Worm (Caenorhabditis elegans) whole organism, young adult: ENCODE data around the gene ZK688.4.
A peak's percentile ranks its signal among the peaks of the same experiment; 100 is the strongest.

Experiments
- B0035.1 ChIP-seq: sonication (generic microtip); optimal IDR thresholded peaks from 2 replicates; lab custom pipeline; 2016; ENCODE audit warnings: missing genetic modification characterization, mild to moderate bottlenecking, missing compliant biosample characterization, missing genotype, missing genetic modification reagents
- D2030.7 ChIP-seq: fragments of 200-800 bp; sonication (Bioruptor generic); IDR thresholded peaks from 2 replicates; pipeline ENCODE4 v1.3.6; 2022; ENCODE audit warnings: missing genetic modification reagents, missing genetic modification characterization, missing compliant biosample characterization
- F23B12.7 ChIP-seq: sonication (generic microtip); optimal IDR thresholded peaks from 2 replicates; lab custom pipeline; 2017; ENCODE audit warnings: missing genetic modification characterization, mild to moderate bottlenecking, missing compliant biosample characterization, antibody characterized with exemption, moderate library complexity; ENCODE audit not compliant: insufficient read depth
- F52B5.7 ChIP-seq: sonication (generic microtip); optimal IDR thresholded peaks from 2 replicates; lab custom pipeline; 2016; ENCODE audit warnings: mild to moderate bottlenecking, missing genetic modification characterization, missing compliant biosample characterization
- F55B11.4 ChIP-seq: sonication (generic microtip); optimal IDR thresholded peaks from 2 replicates; lab custom pipeline; 2016; ENCODE audit warnings: missing compliant biosample characterization, missing genetic modification characterization, borderline replicate concordance; ENCODE audit not compliant: insufficient read depth
- T26A5.8 ChIP-seq: sonication (generic microtip); optimal IDR thresholded peaks from 2 replicates; lab custom pipeline; 2016; ENCODE audit warnings: missing genetic modification characterization, missing compliant biosample characterization
- Y53F4B.3 ChIP-seq: fragments of 200-800 bp; sonication (Bioruptor generic); IDR thresholded peaks from 2 replicates; pipeline ENCODE4 v1.3.6; 2022; ENCODE audit warnings: missing genetic modification reagents, missing genetic modification characterization, missing compliant biosample characterization
- Y79H2A.3 ChIP-seq: fragments of 200-800 bp; sonication (Bioruptor generic); conservative IDR thresholded peaks from 2 replicates; pipeline ENCODE4 v1.3.6; 2022; ENCODE audit warnings: missing genetic modification reagents, missing genetic modification characterization, missing compliant biosample characterization
- ama-1 ChIP-seq, 3 experiments: fragments of 150-350 bp in 1 of 3; sonication (generic microtip) in 2 of 3; optimal IDR thresholded peaks; 2 replicates each; lab custom pipeline; 2014 to 2018; ENCODE audit warnings: missing biosample characterization in 2 of 3, missing genetic modification characterization in 2 of 3, missing genetic modification reagents in 2 of 3
- atf-7 ChIP-seq: sonication (generic microtip); optimal IDR thresholded peaks from 2 replicates; lab custom pipeline; 2017; ENCODE audit warnings: mild to moderate bottlenecking, missing genetic modification characterization, missing compliant biosample characterization
- attf-3 ChIP-seq: fragments of 200-800 bp; sonication (Bioruptor generic); conservative IDR thresholded peaks from 2 replicates; pipeline ENCODE4 v1.3.6; 2022; ENCODE audit warnings: missing genetic modification reagents, missing genetic modification characterization, missing compliant biosample characterization
- attf-5 ChIP-seq: fragments of 200-800 bp; sonication (Bioruptor generic); optimal IDR thresholded peaks from 2 replicates; lab custom pipeline; 2018; ENCODE audit warnings: mild to moderate bottlenecking, missing genetic modification characterization, missing compliant biosample characterization
- ccch-3 ChIP-seq: fragments of 200-800 bp; sonication (Bioruptor generic); optimal IDR thresholded peaks from 2 replicates; lab custom pipeline; 2018; ENCODE audit warnings: mild to moderate bottlenecking, missing genetic modification characterization, missing compliant biosample characterization
- cebp-2 ChIP-seq: fragments of 200-800 bp; sonication (Bioruptor generic); IDR thresholded peaks from 2 replicates; pipeline ENCODE4 v1.3.6; 2022; ENCODE audit warnings: missing genetic modification characterization, missing compliant biosample characterization
- ceh-40 ChIP-seq: fragments of 200-800 bp; sonication (Bioruptor generic); IDR thresholded peaks from 2 replicates; pipeline ENCODE4 v1.3.6; 2022; ENCODE audit warnings: missing genetic modification characterization, missing compliant biosample characterization
- die-1 ChIP-seq: sonication (generic microtip); optimal IDR thresholded peaks from 2 replicates; lab custom pipeline; 2016; ENCODE audit warnings: missing genotype, mild to moderate bottlenecking, missing genetic modification characterization, missing compliant biosample characterization
- dpff-1 ChIP-seq: sonication (generic microtip); optimal IDR thresholded peaks from 2 replicates; lab custom pipeline; 2017; ENCODE audit warnings: mild to moderate bottlenecking, missing genetic modification characterization, missing compliant biosample characterization
- dpl-1 ChIP-seq: fragments of 150-350 bp; optimal IDR thresholded peaks from 2 replicates; lab custom pipeline; 2014; ENCODE audit warnings: missing biosample characterization, missing genetic modification reagents, missing genetic modification characterization
- efl-1 ChIP-seq: fragments of 150-350 bp; optimal IDR thresholded peaks from 2 replicates; lab custom pipeline; 2014; ENCODE audit warnings: missing biosample characterization, missing genetic modification reagents, missing genetic modification characterization
- egl-18 ChIP-seq: fragments of 200-800 bp; sonication (Bioruptor generic); IDR thresholded peaks from 2 replicates; pipeline ENCODE4 v1.3.6; 2022; ENCODE audit warnings: missing genetic modification reagents, missing genetic modification characterization, missing compliant biosample characterization
- him-1 ChIP-seq: sonication (generic microtip); optimal IDR thresholded peaks from 2 replicates; lab custom pipeline; 2016; ENCODE audit warnings: missing genotype, missing genetic modification reagents, missing genetic modification characterization, missing compliant biosample characterization
- hlh-26 ChIP-seq: fragments of 200-800 bp; sonication (Bioruptor generic); conservative IDR thresholded peaks from 2 replicates; pipeline ENCODE4 v1.3.6; 2022; ENCODE audit warnings: missing genetic modification reagents, missing genetic modification characterization, missing compliant biosample characterization
- hsf-1 ChIP-seq: fragments of 200-800 bp; sonication (Bioruptor generic); IDR thresholded peaks from 2 replicates; pipeline ENCODE4 v1.3.6; 2022; ENCODE audit warnings: missing genetic modification reagents, missing genetic modification characterization, missing compliant biosample characterization
- lin-35 ChIP-seq, 3 experiments: fragments of 150-350 bp in 2 of 3; sonication (generic microtip) in 1 of 3; optimal IDR thresholded peaks; 2 replicates each; lab custom pipeline; 2014 to 2018; ENCODE audit warnings: missing biosample characterization in 3 of 3, missing genetic modification characterization in 3 of 3, missing genetic modification reagents in 3 of 3
- lin-54 ChIP-seq: fragments of 200-800 bp; sonication (Bioruptor generic); optimal IDR thresholded peaks from 2 replicates; lab custom pipeline; 2018; ENCODE audit warnings: mild to moderate bottlenecking, missing genetic modification characterization, missing compliant biosample characterization
- lir-1 ChIP-seq: fragments of 200-800 bp; sonication (Bioruptor generic); conservative IDR thresholded peaks from 2 replicates; pipeline ENCODE4 v1.3.6; 2022; ENCODE audit warnings: missing genetic modification reagents, missing genetic modification characterization, missing compliant biosample characterization
- lsl-1 ChIP-seq: fragments of 200-800 bp; sonication (Bioruptor generic); optimal IDR thresholded peaks from 2 replicates; lab custom pipeline; 2018; ENCODE audit warnings: mild to moderate bottlenecking, missing genetic modification characterization, moderate library complexity, missing compliant biosample characterization
- lsy-27 ChIP-seq: sonication (generic microtip); optimal IDR thresholded peaks from 2 replicates; lab custom pipeline; 2017; ENCODE audit warnings: missing genetic modification characterization, mild to moderate bottlenecking, missing compliant biosample characterization, antibody characterized with exemption, missing genotype, borderline replicate concordance; ENCODE audit not compliant: insufficient read depth
- madf-10 ChIP-seq: sonication (generic microtip); optimal IDR thresholded peaks from 2 replicates; lab custom pipeline; 2016; ENCODE audit warnings: mild to moderate bottlenecking, missing genetic modification characterization, missing compliant biosample characterization
- madf-8 ChIP-seq: fragments of 200-800 bp; sonication (Bioruptor generic); conservative IDR thresholded peaks from 2 replicates; pipeline ENCODE4 v1.3.6; 2022; ENCODE audit warnings: missing genetic modification reagents, missing genetic modification characterization, missing compliant biosample characterization
- mcd-1 ChIP-seq: fragments of 200-800 bp; sonication (Bioruptor generic); IDR thresholded peaks from 2 replicates; pipeline ENCODE4 v1.3.6; 2022; ENCODE audit warnings: missing genetic modification reagents, missing genetic modification characterization, missing compliant biosample characterization
- nfyb-1 ChIP-seq: fragments of 200-800 bp; sonication (Bioruptor generic); IDR thresholded peaks from 2 replicates; pipeline ENCODE4 v1.3.6; 2022; ENCODE audit warnings: missing genetic modification reagents, missing genetic modification characterization, missing compliant biosample characterization
- pbrm-1 ChIP-seq: fragments of 200-800 bp; sonication (Bioruptor generic); IDR thresholded peaks from 2 replicates; pipeline ENCODE4 v1.3.6; 2022; ENCODE audit warnings: missing genetic modification reagents, missing genetic modification characterization, missing compliant biosample characterization
- rpc-1 ChIP-seq, 2 experiments: fragments of 150-350 bp in 1 of 2; sonication (generic microtip) in 1 of 2; optimal IDR thresholded peaks; 2 replicates each; lab custom pipeline; 2014 to 2018; ENCODE audit warnings: missing biosample characterization in 1 of 2, missing genetic modification characterization in 1 of 2, missing genetic modification reagents in 1 of 2, missing genotype in 1 of 2
- snpc-3.4 ChIP-seq: sonication (generic microtip); optimal IDR thresholded peaks from 2 replicates; lab custom pipeline; 2017; ENCODE audit warnings: missing genetic modification characterization, mild to moderate bottlenecking, missing compliant biosample characterization, antibody characterized with exemption, moderate library complexity, missing genotype, missing genetic modification reagents
- sptf-2 ChIP-seq: fragments of 200-800 bp; sonication (Bioruptor generic); optimal IDR thresholded peaks from 2 replicates; lab custom pipeline; 2018; ENCODE audit warnings: mild to moderate bottlenecking, missing genetic modification characterization, missing compliant biosample characterization
- tlf-1 ChIP-seq: fragments of 200-800 bp; sonication (Bioruptor generic); optimal IDR thresholded peaks from 2 replicates; lab custom pipeline; 2018; ENCODE audit warnings: mild to moderate bottlenecking, missing genetic modification characterization, missing compliant biosample characterization
- unc-62 ChIP-seq: fragments of 150-350 bp; optimal IDR thresholded peaks from 2 replicates; lab custom pipeline; 2014; ENCODE audit warnings: missing biosample characterization, missing genetic modification reagents, missing genetic modification characterization
- zim-3 ChIP-seq: sonication (generic microtip); optimal IDR thresholded peaks from 2 replicates; lab custom pipeline; 2017; ENCODE audit warnings: mild to moderate bottlenecking, missing genetic modification characterization, moderate library complexity, missing compliant biosample characterization
- ztf-18 ChIP-seq: sonication (generic microtip); optimal IDR thresholded peaks from 2 replicates; lab custom pipeline; 2016; ENCODE audit warnings: missing genotype, mild to moderate bottlenecking, missing genetic modification characterization, missing compliant biosample characterization
- ztf-22 ChIP-seq: fragments of 200-800 bp; sonication (Bioruptor generic); optimal IDR thresholded peaks from 2 replicates; lab custom pipeline; 2018; ENCODE audit warnings: mild to moderate bottlenecking, missing genetic modification characterization, moderate library complexity, missing compliant biosample characterization
- ztf-3 ChIP-seq: fragments of 200-800 bp; sonication (Bioruptor generic); optimal IDR thresholded peaks from 2 replicates; lab custom pipeline; 2018; ENCODE audit warnings: mild to moderate bottlenecking, missing genetic modification characterization, missing compliant biosample characterization

The ZK688.4 gene

DNA sequence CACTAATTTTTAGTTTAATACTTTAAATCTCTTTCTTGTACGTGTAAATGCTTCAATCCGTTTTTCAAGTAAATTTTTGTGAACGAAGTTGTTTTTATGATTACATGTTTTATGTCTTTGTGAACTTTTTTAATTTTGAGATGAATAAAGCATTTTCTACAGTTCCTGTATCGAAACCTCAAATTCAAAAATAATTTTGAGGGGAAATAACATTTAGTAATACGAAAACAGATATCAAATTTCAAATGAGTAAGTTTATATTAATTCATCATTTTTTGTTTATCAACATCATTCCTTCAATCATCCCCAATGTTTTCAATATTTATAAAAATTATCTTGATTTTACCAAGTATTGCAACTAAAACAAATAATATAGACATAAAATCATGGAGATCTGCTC lies 42.7 kb downstream of the ZK688.4 start, which contains the start of gene C29E4.10:
TSS of gene C29E4.10 (plus strand) at position 301 of the 400 bp plus-strand sequence.
- TF ChIP-seq unc-62 (GFP tag; lab: Kevin White, UChicago): no peak
- TF ChIP-seq atf-7: no peak
- TF ChIP-seq egl-18 (GFP tag; lab: Robert Waterston, UW): no peak
- no peak for TF ChIP-seq madf-8 (GFP tag; lab: Robert Waterston, UW)
- TF ChIP-seq ama-1 (optimal IDR thresholded peaks at IDR 0.05; lab: Kevin White, UChicago): no peak
- no peak for TF ChIP-seq ama-1 (GFP tag; optimal IDR thresholded peaks at IDR 0.05; lab: Kevin White, UChicago)
- TF ChIP-seq T26A5.8 (tag; lab: Kevin White, UChicago): no peak
- TF ChIP-seq D2030.7 (GFP tag; lab: Robert Waterston, UW): no peak
- TF ChIP-seq tlf-1 (GFP tag; lab: Kevin White, UChicago): no peak
- TF ChIP-seq ztf-18 (tag; lab: Kevin White, UChicago): no peak
- no peak for TF ChIP-seq ccch-3
- no peak for TF ChIP-seq dpl-1
- no peak for TF ChIP-seq lsy-27 (tag; lab: Kevin White, UChicago)
- TF ChIP-seq F55B11.4 (tag; lab: Kevin White, UChicago): no peak
- TF ChIP-seq zim-3: no peak
- no peak for TF ChIP-seq Y53F4B.3
- no peak for TF ChIP-seq lir-1
- no peak for TF ChIP-seq nfyb-1 (GFP tag; lab: Robert Waterston, UW)
- no peak for TF ChIP-seq ztf-3 (GFP tag; lab: Kevin White, UChicago)
- no peak for TF ChIP-seq madf-10
- TF ChIP-seq cebp-2 (GFP tag; lab: Robert Waterston, UW): no peak

DNA sequence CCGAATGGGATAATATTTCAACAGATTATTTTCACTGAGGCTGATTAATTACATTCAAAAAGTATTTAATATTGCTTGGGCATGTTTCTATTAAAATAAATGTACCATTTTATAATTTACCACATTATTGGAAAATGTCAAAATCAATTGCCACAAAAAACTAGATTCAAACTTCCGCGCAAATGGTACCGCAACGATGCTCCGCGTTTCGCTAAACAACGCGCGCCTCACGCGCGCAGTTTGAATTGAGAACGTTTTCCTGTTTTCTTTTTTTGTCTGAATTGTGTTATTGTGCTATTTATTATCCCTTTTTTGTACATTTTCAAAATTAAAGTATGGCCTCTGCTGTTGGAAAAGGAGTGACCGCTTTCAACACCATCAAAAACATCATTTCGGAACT lies 46.0 kb downstream of the ZK688.4 start, which contains the start of gene C29E4.12:
TSS of gene C29E4.12 (plus strand) at position 333 of the 400 bp plus-strand sequence.
- TF ChIP-seq atf-7: no peak
- no peak for TF ChIP-seq B0035.1 (tag; lab: Kevin White, UChicago)
- peak; percentile 58 for TF ChIP-seq mcd-1 (GFP tag; lab: Robert Waterston, UW)
- peak; percentile 65 for TF ChIP-seq dpl-1
- TF ChIP-seq attf-5 (GFP tag; lab: Kevin White, UChicago): peak; percentile 74
- peak; percentile 94 for TF ChIP-seq lin-54 (GFP tag; lab: Kevin White, UChicago)
- TF ChIP-seq F23B12.7: peak; percentile 12
- TF ChIP-seq attf-3: peak; percentile 99
- no peak for TF ChIP-seq sptf-2 (GFP tag; lab: Kevin White, UChicago)
- peak in 1 of 3 experiments; percentile 90 for TF ChIP-seq lin-35 (GFP tag; optimal IDR thresholded peaks at IDR 0.05; lab: Kevin White, UChicago)
- no peak for TF ChIP-seq him-1 (tag; lab: Kevin White, UChicago)
- peak; percentile 78 for TF ChIP-seq efl-1
- no peak for TF ChIP-seq ama-1 (optimal IDR thresholded peaks at IDR 0.05; lab: Kevin White, UChicago)
- no peak for TF ChIP-seq ama-1 (GFP tag; optimal IDR thresholded peaks at IDR 0.05; lab: Kevin White, UChicago)
- TF ChIP-seq ztf-18 (tag; lab: Kevin White, UChicago): no peak
- TF ChIP-seq lsl-1 (GFP tag; lab: Kevin White, UChicago): peak; percentile 5

ce11 chrIII:7941417-7941816 lies 46.6 kb downstream of the ZK688.4 start, which contains the start of gene kle-2:
kle-2 (plus strand) TSS chrIII:7941717.
- TF ChIP-seq Y79H2A.3 (GFP tag; lab: Robert Waterston, UW) (no peak), snpc-3.4 (tag; lab: Kevin White, UChicago) (no peak), die-1 (tag; lab: Kevin White, UChicago) (no peak), ceh-40 (GFP tag; lab: Robert Waterston, UW) (no peak), rpc-1 (optimal IDR thresholded peaks at IDR 0.05; lab: Kevin White, UChicago) (no peak), rpc-1 (tag; optimal IDR thresholded peaks at IDR 0.05; lab: Kevin White, UChicago) (no peak), ztf-22 (GFP tag; lab: Kevin White, UChicago) (no peak), zim-3 (no peak), lir-1 (no peak), B0035.1 (tag; lab: Kevin White, UChicago) (no peak), hlh-26 (GFP tag; lab: Robert Waterston, UW) (no peak), hsf-1 (no peak), pbrm-1 (GFP tag; lab: Robert Waterston, UW) (no peak), dpff-1 (tag; lab: Kevin White, UChicago) (no peak), F52B5.7 (no peak)
- TF ChIP-seq, all 124 proteins: peak for 0
